Worm (Caenorhabditis elegans) whole organism, young adult: Measurements from ENCODE around the gene aexr-3.
"Not testable (repeated sequence)": the region's sequence is repeated elsewhere in the genome, so short reads cannot be mapped to it uniquely, and the experiment has no call there.

Source experiments
- ZK185.1 ChIP-seq: sonication (generic microtip); optimal IDR thresholded peaks from 2 replicates; lab custom pipeline; 2016; ENCODE audit warnings: mild to moderate bottlenecking, missing genetic modification characterization, missing compliant biosample characterization; ENCODE audit not compliant: poor library complexity, severe bottlenecking
- lin-26 ChIP-seq: fragments of 200-800 bp; sonication (Bioruptor generic); IDR thresholded peaks from 2 replicates; pipeline ENCODE4 v1.3.6; 2022; ENCODE audit warnings: missing genetic modification reagents, missing genetic modification characterization, missing compliant biosample characterization
- lin-35 ChIP-seq, 3 experiments: fragments of 150-350 bp in 2 of 3; sonication (generic microtip) in 1 of 3; optimal IDR thresholded peaks; 2 replicates each; lab custom pipeline; 2014 to 2018; ENCODE audit warnings: missing biosample characterization in 3 of 3, missing genetic modification characterization in 3 of 3, missing genetic modification reagents in 3 of 3
- mel-28 ChIP-seq: sonication (generic microtip); optimal IDR thresholded peaks from 2 replicates; lab custom pipeline; 2016; ENCODE audit warnings: borderline replicate concordance, mild to moderate bottlenecking, missing genetic modification characterization, missing compliant biosample characterization
- unc-130 ChIP-seq: sonication (generic microtip); optimal IDR thresholded peaks from 2 replicates; lab custom pipeline; 2016; ENCODE audit warnings: missing genetic modification reagents, missing genetic modification characterization, missing compliant biosample characterization

ce11 chrX:9007931-9008330 is 47.0 kb upstream of the aexr-3 start:
- TF ChIP-seq ZK185.1 (tag; lab: Kevin White, UChicago); lin-26; unc-130 (GFP tag; lab: Kevin White, UChicago); lin-35 (GFP tag; optimal IDR thresholded peaks at IDR 0.05; lab: Kevin White, UChicago); mel-28 (tag; lab: Kevin White, UChicago): not testable (repeated sequence)
